Worm (Caenorhabditis elegans) whole organism, L3 larva: ENCODE results near the gene F11E6.8.

ENCODE experiments used
- egl-5 ChIP-seq: fragments of 150-350 bp; optimal IDR thresholded peaks from 2 replicates; lab custom pipeline; 2017; ENCODE audit warnings: missing biosample characterization, missing genetic modification reagents, missing genetic modification characterization, inconsistent platforms
- elt-2 ChIP-seq: sonication (generic microtip); optimal IDR thresholded peaks from 2 replicates; lab custom pipeline; 2016; ENCODE audit warnings: missing genetic modification reagents, mild to moderate bottlenecking, missing genetic modification characterization, missing compliant biosample characterization
- elt-3 ChIP-seq, 3 experiments: fragments of 150-350 bp in 1 of 3; sonication (generic microtip) in 2 of 3; optimal IDR thresholded peaks; 2 replicates in 2 of 3; 4 replicates in 1 of 3; lab custom pipeline; 2014 to 2017; ENCODE audit warnings: missing biosample characterization in 3 of 3, missing genetic modification characterization in 3 of 3
- lin-39 ChIP-seq: fragments of 150-350 bp; optimal IDR thresholded peaks from 2 replicates; lab custom pipeline; 2018; ENCODE audit warnings: missing biosample characterization, missing genetic modification reagents, missing genetic modification characterization
- nfya-1 ChIP-seq: sonication (generic microtip); optimal IDR thresholded peaks from 2 replicates; lab custom pipeline; 2017; ENCODE audit warnings: missing genetic modification characterization, mild to moderate bottlenecking, missing compliant biosample characterization, antibody characterized with exemption, moderate library complexity; ENCODE audit not compliant: insufficient read depth
- nhr-12 ChIP-seq: fragments of 150-350 bp; optimal IDR thresholded peaks from 2 replicates; lab custom pipeline; 2014; ENCODE audit warnings: missing biosample characterization, missing genetic modification characterization

DNA sequence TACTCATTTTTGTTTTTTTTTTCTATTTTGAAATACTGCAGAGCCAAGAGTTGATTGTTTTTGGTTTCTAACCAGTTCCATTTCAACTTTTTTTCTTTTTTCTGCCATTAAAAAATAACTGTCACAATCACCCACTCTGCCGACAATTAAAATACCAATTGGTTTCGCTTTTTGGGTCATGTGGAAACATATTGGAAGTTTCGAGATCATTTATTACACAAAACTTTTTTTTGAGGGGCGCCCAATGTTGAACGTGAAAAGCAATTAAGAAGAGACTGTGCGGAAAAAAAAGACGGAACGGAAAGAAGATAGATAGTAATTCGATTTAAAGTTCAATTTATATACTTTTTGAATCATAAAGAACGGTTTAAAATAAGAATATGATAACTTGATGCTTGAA is 23.7 kb upstream of the F11E6.8 start:
- no peak for TF ChIP-seq egl-5 (tag; lab: Kevin White, UChicago)
- TF ChIP-seq nfya-1 (tag; lab: Kevin White, UChicago), result no peak
- no peak for TF ChIP-seq nhr-12 (tag; lab: Kevin White, UChicago)
- no peak for TF ChIP-seq elt-3 (tag; optimal IDR thresholded peaks at IDR 0.05; lab: Kevin White, UChicago)
- no peak for TF ChIP-seq elt-2 (tag; lab: Kevin White, UChicago)
- no peak for TF ChIP-seq lin-39 (tag; lab: Kevin White, UChicago)
